Fruit fly (Drosophila melanogaster): ENCODE measurements around the gene Oseg5.

Oseg5 gene

DNA sequence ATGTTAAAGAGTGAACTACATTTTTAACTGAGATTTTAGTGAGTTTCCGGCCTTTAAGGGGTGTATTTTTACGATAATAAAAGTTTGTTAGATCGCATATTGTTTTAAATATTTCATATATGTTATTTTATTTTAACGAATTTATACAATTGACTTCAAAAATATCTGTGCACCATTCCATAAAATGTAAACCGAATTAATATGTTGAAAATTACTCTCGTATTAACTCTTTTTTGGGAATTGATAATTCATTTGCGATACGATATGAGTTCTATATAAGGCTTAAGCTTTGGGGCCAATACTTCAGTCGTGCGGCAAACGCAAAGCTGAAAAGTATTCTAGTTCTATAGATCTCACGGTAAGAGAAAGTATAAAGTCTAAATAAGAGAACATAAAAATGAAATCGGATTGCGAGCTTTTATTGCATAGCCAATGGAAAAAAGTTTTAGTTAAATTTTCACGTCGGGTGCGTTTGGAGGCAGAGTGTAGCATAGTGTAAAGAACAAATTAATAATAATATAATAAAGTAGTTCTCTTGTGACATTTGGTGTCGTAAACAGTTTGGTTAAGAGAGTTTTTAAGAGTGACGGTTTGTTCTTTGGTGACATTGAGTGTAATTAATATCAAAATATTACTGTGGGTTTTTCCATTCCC is 11.4 kb downstream of the Oseg5 start (continued):
- TF ChIP-seq sug (tag; optimal IDR thresholded peaks at IDR 0.05), result peak; percentile 7
- TF ChIP-seq Meics (GFP tag; optimal IDR thresholded peaks at IDR 0.05), result no peak
- peak; percentile 4 for TF ChIP-seq gem (tag; optimal IDR thresholded peaks at IDR 0.05)
- no peak for TF ChIP-seq sna (GFP tag; IDR thresholded peaks at IDR 0.05; ENCODE audit: partially characterized antibody)
- peak; percentile 7 for TF ChIP-seq grau (tag; optimal IDR thresholded peaks at IDR 0.05)
- no peak for TF ChIP-seq hbn (GFP tag; IDR thresholded peaks at IDR 0.05; ENCODE audit: partially characterized antibody)
- TF ChIP-seq CG43689 (GFP tag; IDR thresholded peaks at IDR 0.05), result no peak
- no peak for TF ChIP-seq CG5180 (GFP tag; optimal IDR thresholded peaks at IDR 0.05)
- TF ChIP-seq Six4 (GFP tag; optimal IDR thresholded peaks at IDR 0.05), result no peak
- TF ChIP-seq fd64A (GFP tag; optimal IDR thresholded peaks at IDR 0.05), result no peak
- no peak for TF ChIP-seq kah (GFP tag; optimal IDR thresholded peaks at IDR 0.05)
- TF ChIP-seq bcd (GFP tag; optimal IDR thresholded peaks at IDR 0.05), result no peak
- TF ChIP-seq odd (GFP tag; optimal IDR thresholded peaks at IDR 0.05), result no peak
- TF ChIP-seq CG8290 (GFP tag; optimal IDR thresholded peaks at IDR 0.05), result no peak
- peak in 1 of 2 experiments; percentile 15 for TF ChIP-seq CG8290 (tag; optimal IDR thresholded peaks at IDR 0.05)
- no peak for TF ChIP-seq Fer2 (tag; optimal IDR thresholded peaks at IDR 0.05)
- no peak for TF ChIP-seq mam (GFP tag; optimal IDR thresholded peaks at IDR 0.05)
- TF ChIP-seq CG4820 (GFP tag; optimal IDR thresholded peaks at IDR 0.05), result no peak
- TF ChIP-seq E2f2 (GFP tag; IDR thresholded peaks at IDR 0.05), result no peak

- TF ChIP-seq CG8290 (GFP tag; optimal IDR thresholded peaks at IDR 0.05) (no peak), CG8290 (tag; optimal IDR thresholded peaks at IDR 0.05) (peak in 1 of 2 experiments; percentile 53), Drgx (GFP tag; IDR thresholded peaks at IDR 0.05) (peak; percentile 70), CG31224 (GFP tag; IDR thresholded peaks at IDR 0.05) (peak; percentile 100), Mes4 (GFP tag; optimal IDR thresholded peaks at IDR 0.05) (no peak), al (GFP tag; IDR thresholded peaks at IDR 0.05) (no peak), her (GFP tag; optimal IDR thresholded peaks at IDR 0.05) (peak; percentile 37), Xbp1 (GFP tag; optimal IDR thresholded peaks at IDR 0.05) (peak; percentile 22), Oaz (GFP tag; IDR thresholded peaks at IDR 0.05) (peak; percentile 23; the same call in 1 of the 2 replicates), row (GFP tag; IDR thresholded peaks at IDR 0.05) (peak; percentile 76), D19B (GFP tag; optimal IDR thresholded peaks at IDR 0.05) (peak; percentile 0), jumu (GFP tag; optimal IDR thresholded peaks at IDR 0.05) (no peak), CG14014 (GFP tag; IDR thresholded peaks at IDR 0.05) (peak; percentile 48; the same call in 1 of the 2 replicates), nerfin-1 (tag; optimal IDR thresholded peaks at IDR 0.05) (no peak), mirr (GFP tag; optimal IDR thresholded peaks at IDR 0.05) (peak; percentile 58), CG34376 (GFP tag; optimal IDR thresholded peaks at IDR 0.05) (peak; percentile 83), rib (GFP tag; IDR thresholded peaks at IDR 0.05) (peak; percentile 82; the same call in 1 of the 2 replicates), bigmax (GFP tag; optimal IDR thresholded peaks at IDR 0.05) (peak; percentile 25), CG18599 (GFP tag; optimal IDR thresholded peaks at IDR 0.05) (peak; percentile 33), Antp (GFP tag; optimal IDR thresholded peaks at IDR 0.05) (peak; percentile 12), Oli (tag; optimal IDR thresholded peaks at IDR 0.05) (peak; percentile 30), Rfx (GFP tag; IDR thresholded peaks at IDR 0.05) (peak; percentile 43; the same call in 1 of the 2 replicates), fd102C (GFP tag; optimal IDR thresholded peaks at IDR 0.05) (no peak), croc (GFP tag; conservative IDR thresholded peaks at IDR 0.05) (no peak), CG33213 (GFP tag; optimal IDR thresholded peaks at IDR 0.05) (peak; percentile 11), GATAe (GFP tag; conservative IDR thresholded peaks at IDR 0.05) (peak; percentile 99), ash1 (GFP tag; optimal IDR thresholded peaks at IDR 0.05) (no peak), CG6791 (GFP tag; IDR thresholded peaks at IDR 0.05; ENCODE audit: partially characterized antibody) (peak; percentile 55; the same call in 1 of the 3 replicates), CG7963 (GFP tag; IDR thresholded peaks at IDR 0.05; ENCODE audit: partially characterized antibody) (peak; percentile 55; the same call in 1 of the 3 replicates), CG3065 (GFP tag; optimal IDR thresholded peaks at IDR 0.05) (no peak)
These were observed 12.2 kb downstream of the Oseg5 start for dm6 chr2L:20823196-20824105.

All from whole organism, embryonic.